Worm (Caenorhabditis elegans) whole organism, mixed stage, embryonic: ENCODE measurements around the gene aptf-1.

Source experiments
- M03D4.4 ChIP-seq: sonication (generic microtip); optimal IDR thresholded peaks from 2 replicates; lab custom pipeline; 2017; ENCODE audit warnings: mild to moderate bottlenecking, missing genetic modification characterization, missing compliant biosample characterization
- bed-3 ChIP-seq: fragments of 200-800 bp; sonication (Bioruptor generic); optimal IDR thresholded peaks from 3 replicates; lab custom pipeline; 2018; ENCODE audit warnings: mild to moderate bottlenecking, missing genetic modification characterization, moderate library complexity, missing compliant biosample characterization
- blmp-1 ChIP-seq: fragments of 150-350 bp; optimal IDR thresholded peaks from 2 replicates; lab custom pipeline; 2014; ENCODE audit warnings: missing biosample characterization, missing genetic modification characterization
- ceh-39 ChIP-seq: fragments of 150-350 bp; optimal IDR thresholded peaks from 2 replicates; lab custom pipeline; 2014; ENCODE audit warnings: missing biosample characterization, missing genetic modification characterization
- ceh-43 ChIP-seq: fragments of 200-800 bp; sonication (Bioruptor generic); optimal IDR thresholded peaks from 2 replicates; lab custom pipeline; 2018; ENCODE audit warnings: mild to moderate bottlenecking, missing genetic modification characterization, moderate library complexity, missing compliant biosample characterization
- ceh-83 ChIP-seq: fragments of 200-800 bp; sonication (Bioruptor generic); optimal IDR thresholded peaks from 2 replicates; lab custom pipeline; 2018; ENCODE audit warnings: mild to moderate bottlenecking, missing genetic modification characterization, missing compliant biosample characterization
- ces-1 ChIP-seq: fragments of 150-350 bp; optimal IDR thresholded peaks from 2 replicates; lab custom pipeline; 2014; ENCODE audit warnings: missing biosample characterization, missing genetic modification reagents, missing genetic modification characterization
- cnd-1 ChIP-seq: fragments of 200-800 bp; sonication (Bioruptor generic); optimal IDR thresholded peaks from 2 replicates; lab custom pipeline; 2018; ENCODE audit warnings: mild to moderate bottlenecking, missing genetic modification characterization, missing compliant biosample characterization
- drap-1 ChIP-seq: fragments of 200-800 bp; sonication (Bioruptor generic); optimal IDR thresholded peaks from 3 replicates; lab custom pipeline; 2018; ENCODE audit warnings: mild to moderate bottlenecking, missing genetic modification characterization, missing compliant biosample characterization
- elt-1 ChIP-seq: sonication (generic microtip); optimal IDR thresholded peaks from 2 replicates; lab custom pipeline; 2017; ENCODE audit warnings: missing genetic modification characterization, mild to moderate bottlenecking, missing compliant biosample characterization, antibody characterized with exemption, moderate library complexity, borderline replicate concordance; ENCODE audit not compliant: insufficient read depth
- elt-3 ChIP-seq: fragments of 150-350 bp; optimal IDR thresholded peaks from 2 replicates; lab custom pipeline; 2014; ENCODE audit warnings: missing biosample characterization, missing genetic modification characterization
- flh-1 ChIP-seq: fragments of 200-800 bp; sonication (Bioruptor generic); optimal IDR thresholded peaks from 2 replicates; lab custom pipeline; 2018; ENCODE audit warnings: mild to moderate bottlenecking, missing genetic modification characterization, moderate library complexity, missing compliant biosample characterization
- ham-2 ChIP-seq: fragments of 200-800 bp; sonication (Bioruptor generic); optimal IDR thresholded peaks from 2 replicates; lab custom pipeline; 2018; ENCODE audit warnings: mild to moderate bottlenecking, missing genetic modification characterization, missing compliant biosample characterization
- hlh-1 ChIP-seq: fragments of 150-350 bp; optimal IDR thresholded peaks from 2 replicates; lab custom pipeline; 2014; ENCODE audit warnings: missing biosample characterization, missing genetic modification reagents, missing genetic modification characterization
- lin-13 ChIP-seq: fragments of 150-350 bp; optimal IDR thresholded peaks from 2 replicates; lab custom pipeline; 2014; ENCODE audit warnings: missing biosample characterization, missing genetic modification characterization
- lin-32 ChIP-seq: fragments of 200-800 bp; sonication (Bioruptor generic); optimal IDR thresholded peaks from 2 replicates; lab custom pipeline; 2018; ENCODE audit warnings: mild to moderate bottlenecking, missing genetic modification characterization, missing compliant biosample characterization
- lsy-2 ChIP-seq: fragments of 150-350 bp; optimal IDR thresholded peaks from 2 replicates; lab custom pipeline; 2014; ENCODE audit warnings: missing biosample characterization, missing genetic modification characterization
- mab-5 ChIP-seq: fragments of 150-350 bp; optimal IDR thresholded peaks from 2 replicates; lab custom pipeline; 2014; ENCODE audit warnings: missing biosample characterization, missing genetic modification characterization
- mep-1 ChIP-seq: fragments of 150-350 bp; optimal IDR thresholded peaks from 2 replicates; lab custom pipeline; 2017; ENCODE audit warnings: missing biosample characterization, missing genetic modification reagents, missing genetic modification characterization, inconsistent platforms
- mls-2 ChIP-seq: sonication (generic microtip); optimal IDR thresholded peaks from 2 replicates; lab custom pipeline; 2016; ENCODE audit warnings: mild to moderate bottlenecking, missing genetic modification characterization, moderate library complexity, missing compliant biosample characterization
- nhr-12 ChIP-seq: fragments of 150-350 bp; optimal IDR thresholded peaks from 2 replicates; lab custom pipeline; 2014; ENCODE audit warnings: missing biosample characterization, missing genetic modification characterization
- nhr-2 ChIP-seq: fragments of 150-350 bp; optimal IDR thresholded peaks from 2 replicates; lab custom pipeline; 2014; ENCODE audit warnings: missing biosample characterization, missing genetic modification characterization
- nhr-237 ChIP-seq: fragments of 150-350 bp; optimal IDR thresholded peaks from 2 replicates; lab custom pipeline; 2014; ENCODE audit warnings: missing biosample characterization, missing genetic modification characterization
- nhr-28 ChIP-seq: fragments of 150-350 bp; optimal IDR thresholded peaks from 2 replicates; lab custom pipeline; 2014; ENCODE audit warnings: missing biosample characterization, missing genetic modification characterization
- nhr-76 ChIP-seq: sonication (generic microtip); optimal IDR thresholded peaks from 2 replicates; lab custom pipeline; 2017; ENCODE audit warnings: missing biosample characterization, missing genetic modification characterization
- pha-4 ChIP-seq: fragments of 150-350 bp; optimal IDR thresholded peaks from 2 replicates; lab custom pipeline; 2018; ENCODE audit warnings: missing biosample characterization, missing genetic modification reagents, missing genetic modification characterization
- sem-2 ChIP-seq: fragments of 200-800 bp; sonication (Bioruptor generic); optimal IDR thresholded peaks from 2 replicates; lab custom pipeline; 2018; ENCODE audit warnings: mild to moderate bottlenecking, missing genetic modification characterization, missing compliant biosample characterization
- snpc-4 ChIP-seq: fragments of 150-350 bp; optimal IDR thresholded peaks from 2 replicates; lab custom pipeline; 2014; ENCODE audit warnings: missing biosample characterization, missing genetic modification characterization
- sptf-1 ChIP-seq: sonication (generic microtip); optimal IDR thresholded peaks from 2 replicates; lab custom pipeline; 2017; ENCODE audit warnings: mild to moderate bottlenecking, missing genetic modification characterization, moderate library complexity, missing compliant biosample characterization
- tbx-8 ChIP-seq: fragments of 200-800 bp; sonication (Bioruptor generic); optimal IDR thresholded peaks from 2 replicates; lab custom pipeline; 2018; ENCODE audit warnings: mild to moderate bottlenecking, missing genetic modification characterization, moderate library complexity, missing compliant biosample characterization
- unc-120 ChIP-seq: sonication (generic microtip); optimal IDR thresholded peaks from 2 replicates; lab custom pipeline; 2017; ENCODE audit warnings: missing genetic modification characterization, missing compliant biosample characterization; ENCODE audit not compliant: poor library complexity, severe bottlenecking
- unc-39 ChIP-seq: fragments of 150-350 bp; optimal IDR thresholded peaks from 2 replicates; lab custom pipeline; 2014; ENCODE audit warnings: missing biosample characterization, missing genetic modification characterization
- unc-62 ChIP-seq: fragments of 150-350 bp; optimal IDR thresholded peaks from 2 replicates; lab custom pipeline; 2014; ENCODE audit warnings: missing biosample characterization, missing genetic modification reagents, missing genetic modification characterization
- zip-8 ChIP-seq: fragments of 150-350 bp; optimal IDR thresholded peaks from 2 replicates; lab custom pipeline; 2014; ENCODE audit warnings: missing biosample characterization, missing genetic modification characterization
- ztf-11 ChIP-seq: fragments of 150-350 bp; optimal IDR thresholded peaks from 2 replicates; lab custom pipeline; 2014; ENCODE audit warnings: missing biosample characterization, missing genetic modification characterization

The aptf-1 gene

DNA sequence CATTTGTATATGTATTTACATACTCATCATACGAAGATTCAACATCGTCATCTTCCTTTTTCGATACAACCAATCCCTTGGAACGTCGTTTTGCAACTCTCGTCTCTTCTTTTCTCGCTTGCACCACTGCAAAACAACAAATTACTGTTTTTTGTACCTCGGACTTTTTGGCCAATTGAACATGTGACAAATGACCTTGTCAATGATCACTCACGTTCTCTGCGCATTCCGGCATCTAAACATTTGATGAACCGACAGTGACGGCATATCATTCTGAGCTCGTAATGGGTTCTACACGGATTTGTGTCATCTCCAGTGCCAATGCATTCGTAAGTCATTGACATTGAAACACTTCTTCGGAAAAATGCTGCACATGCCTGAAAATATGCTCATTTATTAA, 6.6 kb upstream of the aptf-1 start:
- TF ChIP-seq nhr-2 (tag; lab: Kevin White, UChicago) (no peak), sptf-1 (no peak), M03D4.4 (tag; lab: Kevin White, UChicago) (no peak), elt-3 (tag; lab: Kevin White, UChicago) (no peak), mep-1 (tag; lab: Kevin White, UChicago) (no peak), nhr-237 (tag; lab: Kevin White, UChicago) (no peak), lin-32 (GFP tag; lab: Kevin White, UChicago) (no peak), nhr-12 (tag; lab: Kevin White, UChicago) (no peak), mls-2 (no peak), pha-4 (no peak), lin-13 (no peak), zip-8 (tag; lab: Kevin White, UChicago) (no peak), elt-1 (tag; lab: Kevin White, UChicago) (no peak), mab-5 (no peak), nhr-28 (tag; lab: Kevin White, UChicago) (no peak), nhr-76 (no peak)

DNA sequence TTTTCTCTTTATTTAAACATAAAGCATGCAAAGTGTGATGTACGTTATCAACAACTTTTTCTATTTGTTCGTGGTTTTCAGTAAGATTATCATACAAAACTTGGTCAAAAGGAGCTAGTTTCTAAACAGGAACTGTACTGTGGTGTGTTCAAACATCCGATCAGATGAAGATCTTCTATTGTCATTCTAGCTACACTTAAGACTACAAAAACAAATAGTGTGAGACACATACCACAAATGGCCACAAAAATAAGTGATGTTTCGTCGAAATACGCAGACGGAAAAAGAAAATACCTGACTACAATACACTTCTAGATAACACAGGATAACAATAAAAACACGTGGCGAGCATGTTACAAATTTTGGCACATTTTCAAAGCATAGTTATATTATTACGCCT, 6.1 kb upstream of the aptf-1 start:
- TF ChIP-seq snpc-4 (tag; lab: Kevin White, UChicago), result no peak
- no peak for TF ChIP-seq unc-39

DNA sequence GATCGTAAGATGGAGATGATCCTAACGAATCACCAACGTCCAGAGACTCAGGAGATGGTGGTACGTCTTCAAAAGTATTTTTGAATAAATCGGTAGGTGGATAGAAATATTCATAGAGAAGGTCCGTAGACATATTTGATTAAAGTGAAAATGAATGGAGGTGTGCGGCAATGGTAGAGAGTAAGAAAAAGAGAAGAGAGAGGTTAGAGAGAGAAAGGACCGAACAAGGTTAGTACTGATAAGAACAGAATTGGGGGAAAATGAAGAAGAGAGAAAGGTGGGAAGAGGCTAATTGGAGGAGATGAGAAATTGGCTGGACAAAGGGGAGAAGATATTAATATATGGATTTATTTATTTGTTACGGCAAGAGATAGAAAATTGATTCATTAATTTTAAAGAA, 5.1 kb upstream of the aptf-1 start, which contains the start of gene nhr-22:
Gene nhr-22 (minus strand): TSS at position 137 of the 400 bp plus-strand sequence.
- TF ChIP-seq nhr-28 (tag; lab: Kevin White, UChicago), result no peak
- TF ChIP-seq nhr-2 (tag; lab: Kevin White, UChicago), result no peak
- no peak for TF ChIP-seq mls-2
- no peak for TF ChIP-seq lsy-2 (tag; lab: Kevin White, UChicago)
- no peak for TF ChIP-seq unc-62 (GFP tag; lab: Kevin White, UChicago)

DNA sequence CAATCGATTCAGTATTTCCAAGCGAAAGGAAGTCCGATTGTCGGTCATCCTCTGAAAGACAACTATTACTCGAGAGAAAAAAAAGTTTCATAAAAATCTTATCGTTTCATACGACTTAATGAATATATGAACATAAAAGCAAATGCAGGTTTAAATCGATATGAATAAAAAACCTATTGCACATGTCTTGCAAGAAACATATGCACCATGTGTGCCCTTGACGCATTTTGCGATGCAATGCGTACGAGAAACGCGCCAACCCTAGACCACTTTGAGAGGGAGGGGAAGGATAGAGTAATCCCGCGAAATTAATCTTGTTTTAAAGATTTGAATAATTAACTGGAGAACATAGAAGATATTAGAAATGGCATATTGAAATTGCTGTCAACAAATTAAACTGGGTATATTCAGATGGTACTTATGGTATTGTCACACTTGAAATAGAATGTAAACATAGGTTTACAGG, 1.4 kb upstream of the aptf-1 start, which contains the start of gene atg-16.2:
Gene atg-16.2 (minus strand): TSS at position 51 of the 466 bp plus-strand sequence.
- TF ChIP-seq flh-1 (GFP tag; lab: Kevin White, UChicago) (no peak), sptf-1 (no peak), nhr-28 (tag; lab: Kevin White, UChicago) (no peak), ham-2 (GFP tag; lab: Kevin White, UChicago) (no peak), unc-39 (no peak), hlh-1 (tag; lab: Kevin White, UChicago) (peak; percentile 60), ces-1 (GFP tag; lab: Kevin White, UChicago) (peak; percentile 90), mls-2 (peak; percentile 19), unc-120 (tag; lab: Kevin White, UChicago) (peak; percentile 31), mep-1 (tag; lab: Kevin White, UChicago) (peak; percentile 72), zip-8 (tag; lab: Kevin White, UChicago) (no peak), mab-5 (no peak), pha-4 (peak; percentile 40), elt-1 (tag; lab: Kevin White, UChicago) (no peak), ceh-83 (GFP tag; lab: Kevin White, UChicago) (no peak), nhr-2 (tag; lab: Kevin White, UChicago) (no peak), elt-3 (tag; lab: Kevin White, UChicago) (no peak), cnd-1 (no peak), drap-1 (GFP tag; lab: Kevin White, UChicago) (no peak), lin-32 (GFP tag; lab: Kevin White, UChicago) (no peak), ceh-43 (GFP tag; lab: Kevin White, UChicago) (no peak), sem-2 (no peak), M03D4.4 (tag; lab: Kevin White, UChicago) (no peak), blmp-1 (no peak), tbx-8 (GFP tag; lab: Kevin White, UChicago) (no peak), unc-62 (GFP tag; lab: Kevin White, UChicago) (no peak), snpc-4 (tag; lab: Kevin White, UChicago) (no peak), nhr-12 (tag; lab: Kevin White, UChicago) (no peak), nhr-76 (no peak), lsy-2 (tag; lab: Kevin White, UChicago) (peak; percentile 2), lin-13 (peak; percentile 59), ztf-11 (tag; lab: Kevin White, UChicago) (no peak), bed-3 (GFP tag; lab: Kevin White, UChicago) (no peak), ceh-39 (tag; lab: Kevin White, UChicago) (peak; percentile 43), nhr-237 (tag; lab: Kevin White, UChicago) (peak; percentile 38)
